Worm (Caenorhabditis elegans) whole organism, L1 larva: ENCODE data around the gene Y66H1A.8.

ENCODE experiments used
- C34B4.2 ChIP-seq: sonication (generic microtip); optimal IDR thresholded peaks from 2 replicates; lab custom pipeline; 2017; ENCODE audit warnings: mild to moderate bottlenecking, missing genetic modification characterization, missing compliant biosample characterization
- F16B12.6 ChIP-seq: fragments of 150-350 bp; optimal IDR thresholded peaks from 2 replicates; lab custom pipeline; 2014; ENCODE audit warnings: missing biosample characterization, missing genetic modification characterization
- aha-1 ChIP-seq: fragments of 150-350 bp; optimal IDR thresholded peaks from 2 replicates; lab custom pipeline; 2014; ENCODE audit warnings: missing biosample characterization, missing genetic modification characterization
- alr-1 ChIP-seq: fragments of 200-800 bp; sonication (Bioruptor generic); optimal IDR thresholded peaks from 2 replicates; lab custom pipeline; 2018; ENCODE audit warnings: borderline replicate concordance, mild to moderate bottlenecking, missing genetic modification characterization, missing compliant biosample characterization
- aly-2 ChIP-seq: fragments of 150-350 bp; optimal IDR thresholded peaks from 2 replicates; lab custom pipeline; 2014; ENCODE audit warnings: missing biosample characterization, missing genetic modification characterization
- blmp-1 ChIP-seq: fragments of 150-350 bp; optimal IDR thresholded peaks from 2 replicates; lab custom pipeline; 2014; ENCODE audit warnings: missing biosample characterization, missing genetic modification characterization
- ceh-63 ChIP-seq: fragments of 200-800 bp; sonication (Bioruptor generic); optimal IDR thresholded peaks from 2 replicates; lab custom pipeline; 2018; ENCODE audit warnings: mild to moderate bottlenecking, missing genetic modification characterization, missing compliant biosample characterization
- ceh-8 ChIP-seq: fragments of 200-800 bp; sonication (Bioruptor generic); optimal IDR thresholded peaks from 2 replicates; lab custom pipeline; 2018; ENCODE audit warnings: mild to moderate bottlenecking, missing genetic modification characterization, moderate library complexity, missing compliant biosample characterization
- ceh-82 ChIP-seq, 3 experiments: fragments of 150-350 bp in 1 of 3; sonication (generic microtip) in 2 of 3; optimal IDR thresholded peaks; 2 replicates each; lab custom pipeline; 2014 to 2017; ENCODE audit warnings: missing biosample characterization in 3 of 3, missing genetic modification characterization in 3 of 3
- ceh-88 ChIP-seq: fragments of 200-800 bp; sonication (Bioruptor generic); IDR thresholded peaks from 2 replicates; pipeline ENCODE4 v1.3.6; 2022; ENCODE audit warnings: missing genetic modification characterization, missing compliant biosample characterization
- ceh-90 ChIP-seq: sonication (generic microtip); optimal IDR thresholded peaks from 2 replicates; lab custom pipeline; 2016; ENCODE audit warnings: missing genetic modification characterization, missing compliant biosample characterization
- ces-1 ChIP-seq: fragments of 150-350 bp; optimal IDR thresholded peaks from 2 replicates; lab custom pipeline; 2014; ENCODE audit warnings: missing biosample characterization, missing genetic modification reagents, missing genetic modification characterization
- dpl-1 ChIP-seq, 3 experiments: fragments of 150-350 bp in 2 of 3; sonication (generic microtip) in 1 of 3; optimal IDR thresholded peaks; 2 replicates each; lab custom pipeline; 2014 to 2017; ENCODE audit warnings: missing biosample characterization in 3 of 3, missing genetic modification characterization in 3 of 3, missing genetic modification reagents in 3 of 3
- dsc-1 ChIP-seq: sonication (generic microtip); optimal IDR thresholded peaks from 2 replicates; lab custom pipeline; 2016; ENCODE audit warnings: mild to moderate bottlenecking, missing genetic modification characterization, missing compliant biosample characterization
- efl-1 ChIP-seq, 4 experiments: fragments of 150-350 bp; optimal IDR thresholded peaks in 3 of 4; peaks in 1 of 4; 1 replicate in 1 of 4; 2 replicates in 3 of 4; lab custom pipeline; 2014; ENCODE audit warnings: missing biosample characterization in 2 of 4, missing genetic modification characterization in 2 of 4, missing genetic modification reagents in 2 of 4
- egl-27 ChIP-seq, 2 experiments: fragments of 150-350 bp in 1 of 2; sonication (generic microtip); optimal IDR thresholded peaks; 3 replicates each; lab custom pipeline; 2017 to 2018; ENCODE audit warnings: missing biosample characterization in 2 of 2, missing genetic modification characterization in 2 of 2, missing genetic modification reagents in 2 of 2
- elt-3 ChIP-seq, 6 experiments: fragments of 150-350 bp in 1 of 6; sonication (generic microtip); optimal IDR thresholded peaks; 2 replicates each; lab custom pipeline; 2017 to 2018; ENCODE audit warnings: missing biosample characterization in 6 of 6, missing genetic modification characterization in 6 of 6, inconsistent platforms in 1 of 6
- ets-5 ChIP-seq: fragments of 200-800 bp; sonication (Bioruptor generic); IDR thresholded peaks from 2 replicates; pipeline ENCODE4 v1.3.6; 2022; ENCODE audit warnings: missing genetic modification characterization, missing compliant biosample characterization
- fkh-4 ChIP-seq: sonication (generic microtip); optimal IDR thresholded peaks from 2 replicates; lab custom pipeline; 2016; ENCODE audit warnings: missing compliant biosample characterization, missing genetic modification characterization, borderline replicate concordance
- hlh-4 ChIP-seq: sonication (generic microtip); optimal IDR thresholded peaks from 2 replicates; lab custom pipeline; 2016; ENCODE audit warnings: mild to moderate bottlenecking, missing genetic modification characterization, missing compliant biosample characterization
- hpl-2 ChIP-seq: fragments of 150-350 bp; optimal IDR thresholded peaks from 2 replicates; lab custom pipeline; 2014; ENCODE audit warnings: missing biosample characterization, missing genetic modification reagents, missing genetic modification characterization
- isw-1 ChIP-seq: fragments of 200-800 bp; sonication (Bioruptor generic); IDR thresholded peaks from 2 replicates; pipeline ENCODE4 v1.3.6; 2022; ENCODE audit warnings: missing genetic modification characterization, missing compliant biosample characterization
- lin-14 ChIP-seq: fragments of 200-800 bp; sonication (Bioruptor generic); optimal IDR thresholded peaks from 2 replicates; lab custom pipeline; 2018; ENCODE audit warnings: mild to moderate bottlenecking, missing genetic modification characterization, moderate library complexity, missing compliant biosample characterization
- mab-9 ChIP-seq: fragments of 200-800 bp; sonication (Bioruptor generic); IDR thresholded peaks from 2 replicates; pipeline ENCODE4 v1.3.6; 2022; ENCODE audit warnings: missing genetic modification reagents, missing genetic modification characterization, missing compliant biosample characterization
- mdl-1 ChIP-seq, 2 experiments: fragments of 150-350 bp; optimal IDR thresholded peaks; 2 replicates each; lab custom pipeline; 2014 to 2017; ENCODE audit warnings: missing biosample characterization in 2 of 2, missing genetic modification characterization in 2 of 2, inconsistent platforms in 1 of 2
- nhr-11 ChIP-seq: fragments of 150-350 bp; optimal IDR thresholded peaks from 2 replicates; lab custom pipeline; 2014; ENCODE audit warnings: missing biosample characterization, missing genetic modification characterization
- nhr-19 ChIP-seq: fragments of 200-800 bp; sonication (Bioruptor generic); conservative IDR thresholded peaks from 2 replicates; pipeline ENCODE4 v1.3.6; 2022; ENCODE audit warnings: missing genetic modification characterization, missing compliant biosample characterization
- nhr-20 ChIP-seq: sonication (generic microtip); optimal IDR thresholded peaks from 2 replicates; lab custom pipeline; 2016; ENCODE audit warnings: mild to moderate bottlenecking, missing genetic modification characterization, missing compliant biosample characterization
- nhr-76 ChIP-seq: sonication (generic microtip); optimal IDR thresholded peaks from 2 replicates; lab custom pipeline; 2017; ENCODE audit warnings: missing biosample characterization, missing genetic modification characterization
- nhr-77 ChIP-seq: fragments of 150-350 bp; optimal IDR thresholded peaks from 2 replicates; lab custom pipeline; 2014; ENCODE audit warnings: missing biosample characterization, missing genetic modification characterization
- pag-3 ChIP-seq: sonication (generic microtip); optimal IDR thresholded peaks from 2 replicates; lab custom pipeline; 2017; ENCODE audit warnings: missing genetic modification characterization, mild to moderate bottlenecking, missing compliant biosample characterization, antibody characterized with exemption, borderline replicate concordance; ENCODE audit not compliant: insufficient read depth
- pax-3 ChIP-seq: fragments of 200-800 bp; sonication (Bioruptor generic); optimal IDR thresholded peaks from 2 replicates; lab custom pipeline; 2018; ENCODE audit warnings: mild to moderate bottlenecking, missing genetic modification characterization, moderate library complexity, missing compliant biosample characterization
- pqm-1 ChIP-seq: sonication (generic microtip); optimal IDR thresholded peaks from 3 replicates; lab custom pipeline; 2017; ENCODE audit warnings: missing biosample characterization, missing genetic modification characterization
- rnt-1 ChIP-seq: sonication (generic microtip); optimal IDR thresholded peaks from 2 replicates; lab custom pipeline; 2016; ENCODE audit warnings: mild to moderate bottlenecking, missing genetic modification characterization, moderate library complexity, missing compliant biosample characterization
- snpc-4 ChIP-seq: fragments of 150-350 bp; optimal IDR thresholded peaks from 2 replicates; lab custom pipeline; 2014; ENCODE audit warnings: missing biosample characterization, missing genetic modification characterization
- snu-23 ChIP-seq: sonication (generic microtip); optimal IDR thresholded peaks from 2 replicates; lab custom pipeline; 2016; ENCODE audit warnings: missing genetic modification characterization, missing compliant biosample characterization
- sup-37 ChIP-seq: fragments of 200-800 bp; sonication (Bioruptor generic); optimal IDR thresholded peaks from 2 replicates; lab custom pipeline; 2018; ENCODE audit warnings: mild to moderate bottlenecking, missing genetic modification characterization, missing compliant biosample characterization
- unc-62 ChIP-seq: fragments of 150-350 bp; optimal IDR thresholded peaks from 2 replicates; lab custom pipeline; 2014; ENCODE audit warnings: missing biosample characterization, missing genetic modification reagents, missing genetic modification characterization
- unc-98 ChIP-seq: fragments of 200-800 bp; sonication (Bioruptor generic); IDR thresholded peaks from 2 replicates; pipeline ENCODE4 v1.3.6; 2022; ENCODE audit warnings: missing genetic modification characterization, missing compliant biosample characterization
- vab-15 ChIP-seq: sonication (generic microtip); optimal IDR thresholded peaks from 2 replicates; lab custom pipeline; 2017; ENCODE audit warnings: missing genotype, mild to moderate bottlenecking, missing genetic modification characterization, missing compliant biosample characterization
- xbp-1 ChIP-seq: sonication (generic microtip); optimal IDR thresholded peaks from 2 replicates; lab custom pipeline; 2016; ENCODE audit warnings: missing genetic modification characterization, missing compliant biosample characterization
- zag-1 ChIP-seq: fragments of 150-350 bp; optimal IDR thresholded peaks from 2 replicates; lab custom pipeline; 2014; ENCODE audit warnings: missing biosample characterization, missing genetic modification characterization

The Y66H1A.8 gene

DNA sequence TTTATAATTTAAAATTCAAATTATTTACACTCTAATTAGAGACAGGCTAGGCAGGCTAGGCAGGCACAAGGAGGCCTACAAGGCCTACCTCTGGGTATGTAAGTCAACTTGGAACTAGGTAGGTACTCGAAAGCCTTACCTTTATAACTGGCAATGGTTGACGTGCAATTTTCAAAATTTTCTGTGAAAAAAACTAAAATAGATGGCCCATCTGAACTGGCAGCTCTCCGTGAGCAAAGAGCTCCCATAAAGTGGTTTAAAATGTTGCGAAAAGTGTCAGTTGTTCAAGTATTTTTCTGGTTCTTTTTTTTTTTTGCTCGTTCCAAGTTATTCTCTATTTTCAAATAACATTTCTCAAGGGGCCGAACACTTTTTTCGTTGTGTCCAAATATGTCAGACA is 29.3 kb upstream of the Y66H1A.8 start:
- TF ChIP-seq unc-98 (no peak), lin-14 (GFP tag; lab: Kevin White, UChicago) (no peak), nhr-76 (tag; lab: Kevin White, UChicago) (no peak), alr-1 (tag; lab: Kevin White, UChicago) (no peak), ces-1 (no peak), nhr-19 (GFP tag; lab: Robert Waterston, UW) (no peak), isw-1 (no peak), rnt-1 (tag; lab: Kevin White, UChicago) (no peak), mdl-1 (tag; optimal IDR thresholded peaks at IDR 0.05; lab: Kevin White, UChicago) (no peak), snpc-4 (tag; lab: Kevin White, UChicago) (no peak), sup-37 (GFP tag; lab: Kevin White, UChicago) (no peak), nhr-77 (tag; lab: Kevin White, UChicago) (no peak), mab-9 (GFP tag; lab: Robert Waterston, UW) (no peak), ceh-63 (no peak), ceh-8 (GFP tag; lab: Kevin White, UChicago) (no peak), nhr-11 (tag; lab: Kevin White, UChicago) (no peak), hpl-2 (GFP tag; lab: Kevin White, UChicago) (no peak), ceh-82 (tag; optimal IDR thresholded peaks at IDR 0.05; lab: Kevin White, UChicago) (no peak), pag-3 (no peak)

DNA sequence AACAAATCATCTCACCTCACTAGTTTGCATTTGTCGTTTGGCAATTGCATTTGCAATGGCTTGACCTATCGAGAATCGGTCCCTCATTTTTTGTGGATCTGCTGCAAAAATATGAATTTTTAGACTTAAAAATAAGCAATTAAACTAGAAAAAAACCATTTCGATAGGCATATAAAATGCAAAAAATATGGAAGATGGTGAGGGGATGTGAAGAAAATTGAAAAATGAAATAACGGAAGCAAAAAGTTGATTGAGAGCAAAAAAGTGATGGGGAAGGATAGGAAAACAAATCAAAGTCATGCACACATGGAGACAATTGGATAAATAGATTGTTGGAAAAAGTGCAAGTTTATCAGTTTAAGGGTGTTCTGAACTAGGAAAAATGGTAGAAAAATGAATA is 26.4 kb upstream of the Y66H1A.8 start, which contains the start of gene npr-37:
npr-37 (minus strand) TSS at position 101 of the 400 bp plus-strand sequence.
- TF ChIP-seq pqm-1 (tag; lab: Kevin White, UChicago) (no peak), zag-1 (tag; lab: Kevin White, UChicago) (no peak), pax-3 (no peak)

DNA sequence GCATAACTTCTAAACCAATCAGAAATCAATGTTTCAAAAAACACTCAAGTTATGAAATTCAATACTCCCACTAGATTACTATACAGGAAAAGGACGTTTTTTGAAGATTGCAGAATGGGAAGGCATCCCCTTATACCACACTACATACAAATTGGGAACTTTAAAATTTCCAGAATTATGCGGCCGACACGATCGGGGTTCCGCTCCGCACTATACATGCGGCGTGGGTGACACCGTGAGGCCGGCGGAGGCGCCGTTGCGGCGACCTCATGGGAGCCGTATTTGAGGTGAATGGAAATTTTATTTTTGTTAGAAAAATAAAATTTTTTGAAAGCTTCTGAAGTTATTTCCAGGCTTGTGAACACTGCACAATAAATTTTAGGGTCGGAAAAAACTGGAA is 13.6 kb upstream of the Y66H1A.8 start:
- TF ChIP-seq elt-3 (tag; optimal IDR thresholded peaks at IDR 0.05; lab: Kevin White, UChicago), result no peak
- no peak for TF ChIP-seq egl-27 (tag; optimal IDR thresholded peaks at IDR 0.05; lab: Kevin White, UChicago)
- no peak for TF ChIP-seq vab-15
- no peak for TF ChIP-seq fkh-4 (tag; lab: Kevin White, UChicago)
- no peak for TF ChIP-seq nhr-20 (tag; lab: Kevin White, UChicago)
- no peak for TF ChIP-seq dsc-1
- TF ChIP-seq hlh-4 (tag; lab: Kevin White, UChicago), result no peak
- TF ChIP-seq isw-1, result no peak
- no peak for TF ChIP-seq blmp-1 (tag; lab: Kevin White, UChicago)
- no peak for TF ChIP-seq xbp-1 (tag; lab: Kevin White, UChicago)
- no peak for TF ChIP-seq snu-23 (GFP tag; lab: Kevin White, UChicago)
- no peak for TF ChIP-seq ceh-90 (tag; lab: Kevin White, UChicago)
- TF ChIP-seq F16B12.6 (tag; lab: Kevin White, UChicago), result no peak
- TF ChIP-seq ceh-88, result no peak
- TF ChIP-seq unc-62, result no peak
- no peak for TF ChIP-seq aha-1
- no peak for TF ChIP-seq C34B4.2 (tag; lab: Kevin White, UChicago)
- TF ChIP-seq ceh-63, result no peak

DNA sequence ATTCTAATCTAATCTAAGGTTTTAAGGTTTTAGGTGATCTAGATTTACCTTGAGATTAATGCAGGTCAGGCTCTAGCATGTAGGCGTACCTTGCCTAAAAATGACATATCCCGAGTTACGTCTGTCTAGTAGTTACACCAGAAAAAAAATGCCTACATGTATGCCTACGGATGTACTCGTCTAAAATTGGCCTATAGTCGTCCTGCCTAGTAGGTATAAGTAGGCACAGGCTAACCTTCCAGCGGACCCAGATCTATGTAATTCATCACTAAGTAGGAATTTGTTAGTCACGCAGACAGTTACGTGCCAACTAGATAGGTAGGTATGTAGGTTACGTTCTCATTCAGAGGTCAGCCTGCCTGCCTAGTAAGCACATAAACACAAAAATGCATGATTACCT is 12.6 kb upstream of the Y66H1A.8 start:
- no peak for TF ChIP-seq efl-1 (optimal IDR thresholded peaks at IDR 0.05; lab: Kevin White, UChicago)
- TF ChIP-seq efl-1 (GFP tag; optimal IDR thresholded peaks at IDR 0.05 in 1 of 2; lab: Kevin White, UChicago), result peak in 1 of 2 experiments; percentile 9
- TF ChIP-seq dpl-1 (GFP tag; optimal IDR thresholded peaks at IDR 0.05; lab: Kevin White, UChicago), result no peak
- no peak for TF ChIP-seq ets-5 (GFP tag; lab: Robert Waterston, UW)
- no peak for TF ChIP-seq aly-2 (tag; lab: Kevin White, UChicago)
